Worm (Caenorhabditis elegans) whole organism, late embryonic: ENCODE measurements around the gene irk-3.

Experiments
- F13H6.1 ChIP-seq: sonication (generic microtip); optimal IDR thresholded peaks from 2 replicates; lab custom pipeline; 2016; ENCODE audit warnings: missing genetic modification characterization, missing compliant biosample characterization
- ama-1 ChIP-seq: fragments of 150-350 bp; optimal IDR thresholded peaks from 2 replicates; lab custom pipeline; 2014
- ceh-45 ChIP-seq: fragments of 200-800 bp; sonication (Bioruptor generic); IDR thresholded peaks from 2 replicates; pipeline ENCODE4 v1.3.6; 2022; ENCODE audit warnings: missing genetic modification reagents, missing genetic modification characterization, missing compliant biosample characterization
- hlh-6 ChIP-seq: sonication (generic microtip); optimal IDR thresholded peaks from 2 replicates; lab custom pipeline; 2016; ENCODE audit warnings: missing genotype, missing genetic modification characterization, missing compliant biosample characterization
- hlh-8 ChIP-seq: sonication (generic microtip); optimal IDR thresholded peaks from 2 replicates; lab custom pipeline; 2016; ENCODE audit warnings: missing genotype, missing genetic modification characterization, missing compliant biosample characterization
- nfya-1 ChIP-seq: sonication (generic microtip); optimal IDR thresholded peaks from 2 replicates; lab custom pipeline; 2017; ENCODE audit warnings: missing genetic modification characterization, mild to moderate bottlenecking, missing compliant biosample characterization, antibody characterized with exemption, moderate library complexity
- pag-3 ChIP-seq: sonication (generic microtip); optimal IDR thresholded peaks from 2 replicates; lab custom pipeline; 2016; ENCODE audit warnings: missing compliant biosample characterization, missing genetic modification characterization, borderline replicate concordance
- pha-4 ChIP-seq: fragments of 150-350 bp; optimal IDR thresholded peaks from 2 replicates; lab custom pipeline; 2018; ENCODE audit warnings: missing biosample characterization, missing genetic modification reagents, missing genetic modification characterization
- pqm-1 ChIP-seq: sonication (generic microtip); optimal IDR thresholded peaks from 2 replicates; lab custom pipeline; 2016; ENCODE audit warnings: missing genetic modification characterization, missing compliant biosample characterization
- sdc-2 ChIP-seq: sonication (generic microtip); optimal IDR thresholded peaks from 2 replicates; lab custom pipeline; 2016; ENCODE audit warnings: missing genotype, missing genetic modification characterization, missing compliant biosample characterization
- sox-2 ChIP-seq: fragments of 200-800 bp; sonication (Bioruptor generic); IDR thresholded peaks from 2 replicates; pipeline ENCODE4 v1.3.6; 2022; ENCODE audit warnings: missing genetic modification reagents, missing genetic modification characterization, missing compliant biosample characterization
- syd-9 ChIP-seq: sonication (generic microtip); optimal IDR thresholded peaks from 2 replicates; lab custom pipeline; 2016; ENCODE audit warnings: mild to moderate bottlenecking, missing genetic modification characterization, moderate library complexity, missing compliant biosample characterization
- unc-55 ChIP-seq: sonication (generic microtip); optimal IDR thresholded peaks from 2 replicates; lab custom pipeline; 2017; ENCODE audit warnings: missing biosample characterization, missing genetic modification reagents, missing genetic modification characterization
- unc-86 ChIP-seq: sonication (generic microtip); optimal IDR thresholded peaks from 2 replicates; lab custom pipeline; 2016; ENCODE audit warnings: missing genetic modification characterization, missing compliant biosample characterization

DNA sequence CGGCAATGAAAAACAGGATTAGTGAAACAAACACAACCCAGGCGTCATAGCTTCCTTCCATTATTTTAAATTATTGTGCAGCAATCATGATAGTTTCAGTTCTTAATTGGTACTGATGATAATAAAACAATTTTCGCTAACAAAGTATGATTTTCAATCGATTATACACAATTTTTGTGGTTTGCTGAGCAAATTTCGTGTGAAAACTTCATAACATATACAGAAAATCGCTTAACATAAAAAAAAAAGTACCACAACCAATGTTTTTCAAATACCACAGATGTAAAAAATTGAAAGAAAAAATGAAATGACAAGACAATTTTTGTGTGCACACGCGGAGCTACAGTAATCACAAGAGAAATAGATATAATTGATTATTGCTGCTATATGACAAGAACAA is 62.5 kb downstream of the irk-3 start, which contains the start of gene gphr-2:
- TF ChIP-seq pqm-1 (tag; lab: Kevin White, UChicago): no peak
- no peak for TF ChIP-seq nfya-1
- TF ChIP-seq F13H6.1 (tag; lab: Kevin White, UChicago): no peak
- no peak for TF ChIP-seq ceh-45 (GFP tag; lab: Robert Waterston, UW)
- TF ChIP-seq syd-9 (tag; lab: Kevin White, UChicago): no peak
- no peak for TF ChIP-seq unc-55
- no peak for TF ChIP-seq unc-86 (tag; lab: Kevin White, UChicago)
- no peak for TF ChIP-seq pha-4 (tag; lab: Kevin White, UChicago)
- no peak for TF ChIP-seq sox-2
- no peak for TF ChIP-seq hlh-8 (tag; lab: Kevin White, UChicago)
- TF ChIP-seq ama-1 (lab: Kevin White, UChicago): no peak
- no peak for TF ChIP-seq sdc-2
- TF ChIP-seq hlh-6 (tag; lab: Kevin White, UChicago): no peak
- no peak for TF ChIP-seq pag-3 (tag; lab: Kevin White, UChicago)
